Worm (Caenorhabditis elegans) whole organism, early embryonic: ENCODE results near the gene abi-1.
A peak's percentile ranks its signal among the peaks of the same experiment; 100 is the strongest.

Experiments
- B0310.2 ChIP-seq: sonication (generic microtip); optimal IDR thresholded peaks from 2 replicates; lab custom pipeline; 2016; ENCODE audit warnings: mild to moderate bottlenecking, missing genetic modification characterization, missing compliant biosample characterization
- F13C5.2 ChIP-seq: sonication (generic microtip); optimal IDR thresholded peaks from 2 replicates; lab custom pipeline; 2017; ENCODE audit warnings: mild to moderate bottlenecking, missing genetic modification characterization, inconsistent platforms, missing compliant biosample characterization
- aly-1 ChIP-seq: sonication (generic microtip); optimal IDR thresholded peaks from 2 replicates; lab custom pipeline; 2016; ENCODE audit warnings: missing genetic modification characterization, missing compliant biosample characterization
- ama-1 ChIP-seq: fragments of 150-350 bp; optimal IDR thresholded peaks from 2 replicates; lab custom pipeline; 2014
- ets-7 ChIP-seq: sonication (generic microtip); optimal IDR thresholded peaks from 2 replicates; lab custom pipeline; 2016; ENCODE audit warnings: missing genotype, missing genetic modification characterization, missing compliant biosample characterization
- flt-1 ChIP-seq: fragments of 200-800 bp; sonication (Bioruptor generic); IDR thresholded peaks from 2 replicates; pipeline ENCODE4 v1.3.6; 2022; ENCODE audit warnings: missing genetic modification characterization, missing compliant biosample characterization
- hmbx-1 ChIP-seq: sonication (generic microtip); optimal IDR thresholded peaks from 2 replicates; lab custom pipeline; 2016; ENCODE audit warnings: mild to moderate bottlenecking, missing genetic modification characterization, missing compliant biosample characterization
- hmg-4 ChIP-seq: fragments of 200-800 bp; sonication (Bioruptor generic); optimal IDR thresholded peaks from 2 replicates; lab custom pipeline; 2018; ENCODE audit warnings: mild to moderate bottlenecking, missing genetic modification characterization, missing compliant biosample characterization
- hnd-1 ChIP-seq: sonication (generic microtip); optimal IDR thresholded peaks from 2 replicates; lab custom pipeline; 2016; ENCODE audit warnings: missing genetic modification characterization, missing compliant biosample characterization
- scrt-1 ChIP-seq: fragments of 200-800 bp; sonication (Bioruptor generic); IDR thresholded peaks from 2 replicates; pipeline ENCODE4 v1.3.6; 2022; ENCODE audit warnings: missing genetic modification characterization, missing compliant biosample characterization
- sea-1 ChIP-seq: fragments of 200-800 bp; sonication (Bioruptor generic); conservative IDR thresholded peaks from 2 replicates; pipeline ENCODE4 v1.3.6; 2022; ENCODE audit warnings: missing genetic modification characterization, missing compliant biosample characterization
- tbx-11 ChIP-seq: fragments of 200-800 bp; sonication (Bioruptor generic); IDR thresholded peaks from 2 replicates; pipeline ENCODE4 v1.3.6; 2022; ENCODE audit warnings: missing genetic modification characterization, missing compliant biosample characterization
- tra-4 ChIP-seq: sonication (generic microtip); optimal IDR thresholded peaks from 2 replicates; lab custom pipeline; 2017; ENCODE audit warnings: missing genetic modification characterization, missing compliant biosample characterization

DNA sequence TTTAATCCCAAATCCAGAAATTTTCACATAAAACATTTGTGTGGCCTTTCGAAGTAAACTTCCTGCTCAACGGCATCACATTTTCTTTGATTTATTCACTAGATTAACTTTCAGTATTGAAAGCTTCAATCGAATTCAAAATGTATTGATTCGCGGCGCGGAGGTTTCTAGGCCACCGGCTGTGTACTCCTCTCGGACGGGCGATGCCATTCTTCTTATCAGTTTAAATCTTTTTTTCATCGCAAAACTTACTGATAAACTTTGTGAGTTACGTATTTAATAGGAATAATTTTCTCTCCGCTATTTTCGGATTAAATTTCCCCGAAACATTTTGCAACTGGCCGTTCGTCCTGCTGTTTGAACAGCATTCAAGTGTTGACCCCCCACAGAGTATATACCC, 29.3 kb upstream of the abi-1 start:
- no peak for TF ChIP-seq tbx-11 (GFP tag; lab: Robert Waterston, UW)
- TF ChIP-seq hmg-4 = peak; percentile 21
- no peak for TF ChIP-seq scrt-1 (GFP tag; lab: Robert Waterston, UW)
- no peak for TF ChIP-seq aly-1 (tag; lab: Kevin White, UChicago)
- TF ChIP-seq F13C5.2 (tag; lab: Kevin White, UChicago) = no peak
- TF ChIP-seq tra-4 (tag; lab: Kevin White, UChicago) = no peak
- TF ChIP-seq flt-1 (GFP tag; lab: Robert Waterston, UW) = no peak
- no peak for TF ChIP-seq hnd-1
- TF ChIP-seq ama-1 (lab: Kevin White, UChicago) = no peak
- TF ChIP-seq B0310.2 (tag; lab: Kevin White, UChicago) = no peak
- no peak for TF ChIP-seq ets-7 (tag; lab: Kevin White, UChicago)
- TF ChIP-seq sea-1 (GFP tag; lab: Robert Waterston, UW) = no peak
- TF ChIP-seq hmbx-1 (tag; lab: Kevin White, UChicago) = no peak
